Worm (Caenorhabditis elegans) whole organism, late embryonic: Measurements from ENCODE around the gene ref-1.

ENCODE experiments used
- C08G9.2 ChIP-seq: sonication (generic microtip); optimal IDR thresholded peaks from 2 replicates; lab custom pipeline; 2016; ENCODE audit warnings: mild to moderate bottlenecking, missing genetic modification characterization, moderate library complexity, missing compliant biosample characterization
- F13H6.1 ChIP-seq: sonication (generic microtip); optimal IDR thresholded peaks from 2 replicates; lab custom pipeline; 2016; ENCODE audit warnings: missing genetic modification characterization, missing compliant biosample characterization
- K02D7.2 ChIP-seq: sonication (generic microtip); optimal IDR thresholded peaks from 2 replicates; lab custom pipeline; 2017; ENCODE audit warnings: mild to moderate bottlenecking, missing genetic modification characterization, missing compliant biosample characterization
- K09A11.1 ChIP-seq: sonication (generic microtip); optimal IDR thresholded peaks from 2 replicates; lab custom pipeline; 2017; ENCODE audit warnings: antibody characterized with exemption, mild to moderate bottlenecking, missing genetic modification characterization, missing compliant biosample characterization; ENCODE audit not compliant: insufficient read depth
- T23F11.4 ChIP-seq: fragments of 200-800 bp; sonication (Bioruptor generic); optimal IDR thresholded peaks from 2 replicates; lab custom pipeline; 2018; ENCODE audit warnings: mild to moderate bottlenecking, missing genetic modification characterization, missing compliant biosample characterization
- Y22D7AL.16 ChIP-seq: sonication (generic microtip); optimal IDR thresholded peaks from 2 replicates; lab custom pipeline; 2016; ENCODE audit warnings: missing genetic modification characterization, missing compliant biosample characterization
- ahr-1 ChIP-seq: sonication (generic microtip); optimal IDR thresholded peaks from 2 replicates; lab custom pipeline; 2016; ENCODE audit warnings: missing genetic modification characterization, missing compliant biosample characterization
- ama-1 ChIP-seq: fragments of 150-350 bp; optimal IDR thresholded peaks from 2 replicates; lab custom pipeline; 2014
- ceh-14 ChIP-seq: sonication (generic microtip); optimal IDR thresholded peaks from 2 replicates; lab custom pipeline; 2016; ENCODE audit warnings: missing genotype, missing genetic modification characterization, missing compliant biosample characterization
- ceh-18 ChIP-seq: sonication (generic microtip); optimal IDR thresholded peaks from 2 replicates; lab custom pipeline; 2016; ENCODE audit warnings: missing genetic modification characterization, missing compliant biosample characterization
- ceh-2 ChIP-seq: sonication (generic microtip); optimal IDR thresholded peaks from 2 replicates; lab custom pipeline; 2016; ENCODE audit warnings: missing genotype, missing genetic modification characterization, missing compliant biosample characterization
- ceh-22 ChIP-seq: sonication (generic microtip); optimal IDR thresholded peaks from 2 replicates; lab custom pipeline; 2017; ENCODE audit warnings: missing biosample characterization, missing genetic modification characterization
- ceh-24 ChIP-seq: sonication (generic microtip); optimal IDR thresholded peaks from 2 replicates; lab custom pipeline; 2016; ENCODE audit warnings: mild to moderate bottlenecking, missing genetic modification characterization, missing compliant biosample characterization
- ceh-34 ChIP-seq: sonication (generic microtip); optimal IDR thresholded peaks from 2 replicates; lab custom pipeline; 2016; ENCODE audit warnings: mild to moderate bottlenecking, missing genetic modification characterization, missing compliant biosample characterization
- che-1 ChIP-seq: sonication (generic microtip); optimal IDR thresholded peaks from 2 replicates; lab custom pipeline; 2016; ENCODE audit warnings: mild to moderate bottlenecking, missing genetic modification characterization, missing compliant biosample characterization
- dve-1 ChIP-seq: sonication (generic microtip); optimal IDR thresholded peaks from 2 replicates; lab custom pipeline; 2017; ENCODE audit warnings: antibody characterized with exemption, mild to moderate bottlenecking, missing genetic modification characterization, missing compliant biosample characterization
- ets-4 ChIP-seq: sonication (generic microtip); optimal IDR thresholded peaks from 2 replicates; lab custom pipeline; 2016; ENCODE audit warnings: missing genetic modification characterization, missing compliant biosample characterization
- fax-1 ChIP-seq: sonication (generic microtip); optimal IDR thresholded peaks from 2 replicates; lab custom pipeline; 2016; ENCODE audit warnings: missing genotype, missing genetic modification characterization, missing compliant biosample characterization
- fkh-10 ChIP-seq: fragments of 150-350 bp; optimal IDR thresholded peaks from 2 replicates; lab custom pipeline; 2014; ENCODE audit warnings: missing biosample characterization, missing genetic modification reagents, missing genetic modification characterization
- fkh-6 ChIP-seq: sonication (generic microtip); optimal IDR thresholded peaks from 2 replicates; lab custom pipeline; 2016; ENCODE audit warnings: missing genetic modification characterization, missing compliant biosample characterization
- gmeb-2 ChIP-seq: sonication (generic microtip); optimal IDR thresholded peaks from 2 replicates; lab custom pipeline; 2016; ENCODE audit warnings: missing genetic modification characterization, inconsistent platforms, missing compliant biosample characterization
- hlh-15 ChIP-seq: sonication (generic microtip); optimal IDR thresholded peaks from 2 replicates; lab custom pipeline; 2016; ENCODE audit warnings: missing genetic modification characterization, missing compliant biosample characterization
- hlh-6 ChIP-seq: sonication (generic microtip); optimal IDR thresholded peaks from 2 replicates; lab custom pipeline; 2016; ENCODE audit warnings: missing genotype, missing genetic modification characterization, missing compliant biosample characterization
- hlh-8 ChIP-seq: sonication (generic microtip); optimal IDR thresholded peaks from 2 replicates; lab custom pipeline; 2016; ENCODE audit warnings: missing genotype, missing genetic modification characterization, missing compliant biosample characterization
- lin-11 ChIP-seq: fragments of 200-800 bp; sonication (Bioruptor generic); optimal IDR thresholded peaks from 2 replicates; lab custom pipeline; 2018; ENCODE audit warnings: mild to moderate bottlenecking, missing genetic modification characterization, missing compliant biosample characterization
- nfya-1 ChIP-seq: sonication (generic microtip); optimal IDR thresholded peaks from 2 replicates; lab custom pipeline; 2017; ENCODE audit warnings: missing genetic modification characterization, mild to moderate bottlenecking, missing compliant biosample characterization, antibody characterized with exemption, moderate library complexity
- nhr-11 ChIP-seq: fragments of 150-350 bp; optimal IDR thresholded peaks from 2 replicates; lab custom pipeline; 2014; ENCODE audit warnings: missing biosample characterization, missing genetic modification characterization
- nhr-232 ChIP-seq: sonication (generic microtip); optimal IDR thresholded peaks from 2 replicates; lab custom pipeline; 2016; ENCODE audit warnings: missing genetic modification characterization, missing compliant biosample characterization
- pag-3 ChIP-seq: sonication (generic microtip); optimal IDR thresholded peaks from 2 replicates; lab custom pipeline; 2016; ENCODE audit warnings: missing compliant biosample characterization, missing genetic modification characterization, borderline replicate concordance
- pax-1 ChIP-seq: fragments of 150-350 bp; optimal IDR thresholded peaks from 2 replicates; lab custom pipeline; 2014; ENCODE audit warnings: missing biosample characterization, missing genetic modification characterization
- pha-2 ChIP-seq: sonication (generic microtip); optimal IDR thresholded peaks from 2 replicates; lab custom pipeline; 2017; ENCODE audit warnings: mild to moderate bottlenecking, missing genetic modification characterization, missing compliant biosample characterization
- pha-4 ChIP-seq: fragments of 150-350 bp; optimal IDR thresholded peaks from 2 replicates; lab custom pipeline; 2018; ENCODE audit warnings: missing biosample characterization, missing genetic modification reagents, missing genetic modification characterization
- pqm-1 ChIP-seq: sonication (generic microtip); optimal IDR thresholded peaks from 2 replicates; lab custom pipeline; 2016; ENCODE audit warnings: missing genetic modification characterization, missing compliant biosample characterization
- pros-1 ChIP-seq: fragments of 150-350 bp; optimal IDR thresholded peaks from 2 replicates; lab custom pipeline; 2014; ENCODE audit warnings: missing biosample characterization, missing genetic modification reagents, missing genetic modification characterization
- ref-2 ChIP-seq: sonication (generic microtip); optimal IDR thresholded peaks from 2 replicates; lab custom pipeline; 2016; ENCODE audit warnings: missing genetic modification characterization, missing compliant biosample characterization
- rnt-1 ChIP-seq: sonication (generic microtip); optimal IDR thresholded peaks from 2 replicates; lab custom pipeline; 2016; ENCODE audit warnings: missing genetic modification characterization, missing compliant biosample characterization
- sox-2 ChIP-seq: fragments of 200-800 bp; sonication (Bioruptor generic); IDR thresholded peaks from 2 replicates; pipeline ENCODE4 v1.3.6; 2022; ENCODE audit warnings: missing genetic modification reagents, missing genetic modification characterization, missing compliant biosample characterization
- sox-4 ChIP-seq: sonication (generic microtip); optimal IDR thresholded peaks from 2 replicates; lab custom pipeline; 2017; ENCODE audit warnings: mild to moderate bottlenecking, missing genetic modification characterization, inconsistent platforms, missing compliant biosample characterization
- syd-9 ChIP-seq: sonication (generic microtip); optimal IDR thresholded peaks from 2 replicates; lab custom pipeline; 2016; ENCODE audit warnings: mild to moderate bottlenecking, missing genetic modification characterization, moderate library complexity, missing compliant biosample characterization
- tbx-2 ChIP-seq: sonication (generic microtip); optimal IDR thresholded peaks from 2 replicates; lab custom pipeline; 2016; ENCODE audit warnings: missing genetic modification characterization, missing compliant biosample characterization
- unc-3 ChIP-seq, 2 experiments: fragments of 200-800 bp in 1 of 2; sonication (Bioruptor generic) in 1 of 2; sonication (generic microtip) in 1 of 2; conservative IDR thresholded peaks in 1 of 2; optimal IDR thresholded peaks in 1 of 2; 2 replicates each; pipeline versions ENCODE4 v1.3.6 to Lab custom; 2016 to 2022; ENCODE audit warnings: missing compliant biosample characterization in 2 of 2, missing genetic modification characterization in 2 of 2, missing genetic modification reagents in 1 of 2
- unc-42 ChIP-seq: sonication (generic microtip); optimal IDR thresholded peaks from 2 replicates; lab custom pipeline; 2016; ENCODE audit warnings: missing genotype, missing genetic modification characterization, missing compliant biosample characterization
- ztf-16 ChIP-seq: sonication (generic microtip); optimal IDR thresholded peaks from 2 replicates; lab custom pipeline; 2017; ENCODE audit warnings: missing genetic modification characterization, missing compliant biosample characterization

ref-1 gene

ce11 chrII:10194605-10195004 lies 23.7 kb upstream of the ref-1 start, which contains the start of gene srb-6:
srb-6 (plus strand) TSS chrII:10194905.
- no peak for TF ChIP-seq ceh-14
- TF ChIP-seq C08G9.2 (tag; lab: Kevin White, UChicago), result no peak
- TF ChIP-seq K02D7.2 (tag; lab: Kevin White, UChicago), result no peak
- TF ChIP-seq, all 69 proteins: peak for 0

ce11 chrII:10197091-10197675 lies 21.1 kb upstream of the ref-1 start, which contains the start of gene R05H5.3:
R05H5.3 (plus strand) TSS chrII:10197625.
- TF ChIP-seq syd-9 (no peak), Y22D7AL.16 (tag; lab: Kevin White, UChicago) (no peak), ref-2 (tag; lab: Kevin White, UChicago) (no peak), pha-2 (tag; lab: Kevin White, UChicago) (no peak), pha-4 (no peak), lin-11 (tag; lab: Kevin White, UChicago) (no peak), unc-42 (tag; lab: Kevin White, UChicago) (peak; percentile 55), ceh-24 (tag; lab: Kevin White, UChicago) (no peak)

ce11 chrII:10198486-10198885 lies 19.8 kb upstream of the ref-1 start:
- no peak for TF ChIP-seq sox-2 (GFP tag; lab: Robert Waterston, UW)
- no peak for TF ChIP-seq fkh-6 (tag; lab: Kevin White, UChicago)

- TF ChIP-seq nfya-1 (tag; lab: Kevin White, UChicago), result no peak
These were observed 18.4 kb upstream of the ref-1 start, which contains the start of gene R05H5.4 for ce11 chrII:10199906-10200305. R05H5.4 (minus strand) TSS chrII:10200006.

ce11 chrII:10200759-10201158 lies 17.5 kb upstream of the ref-1 start, which contains the start of gene arv-1:
arv-1 (minus strand) TSS chrII:10200823.
- TF ChIP-seq tbx-2 (tag; lab: Kevin White, UChicago) (peak; percentile 81), ceh-2 (tag; lab: Kevin White, UChicago) (peak; percentile 64), fkh-6 (tag; lab: Kevin White, UChicago) (no peak), ceh-34 (peak; percentile 4), ceh-18 (tag; lab: Kevin White, UChicago) (no peak), ceh-14 (peak; percentile 40), pag-3 (no peak), ama-1 (lab: Kevin White, UChicago) (no peak), gmeb-2 (tag; lab: Kevin White, UChicago) (no peak), che-1 (tag; lab: Kevin White, UChicago) (no peak), fax-1 (tag; lab: Kevin White, UChicago) (peak; percentile 36), hlh-6 (tag; lab: Kevin White, UChicago) (no peak), pha-4 (no peak), nhr-232 (tag; lab: Kevin White, UChicago) (no peak), pha-2 (tag; lab: Kevin White, UChicago) (peak; percentile 14), rnt-1 (tag; lab: Kevin White, UChicago) (no peak), T23F11.4 (no peak), ztf-16 (tag; lab: Kevin White, UChicago) (no peak), ceh-22 (no peak), pqm-1 (tag; lab: Kevin White, UChicago) (no peak), unc-3 (GFP tag; conservative IDR thresholded peaks at IDR 0.05; lab: Robert Waterston, UW) (no peak), unc-3 (tag; optimal IDR thresholded peaks at IDR 0.05; lab: Kevin White, UChicago) (no peak), K09A11.1 (tag; lab: Kevin White, UChicago) (no peak), pax-1 (no peak), hlh-15 (no peak), ref-2 (tag; lab: Kevin White, UChicago) (peak; percentile 24), F13H6.1 (tag; lab: Kevin White, UChicago) (no peak), pros-1 (no peak), nhr-11 (no peak), ets-4 (tag; lab: Kevin White, UChicago) (peak; percentile 70), sox-4 (tag; lab: Kevin White, UChicago) (no peak), hlh-8 (tag; lab: Kevin White, UChicago) (peak; percentile 65), ahr-1 (tag; lab: Kevin White, UChicago) (no peak), syd-9 (no peak), Y22D7AL.16 (tag; lab: Kevin White, UChicago) (no peak), dve-1 (tag; lab: Kevin White, UChicago) (no peak), fkh-10 (GFP tag; lab: Kevin White, UChicago) (no peak)
